Fruit fly (Drosophila melanogaster) whole organism, prepupa: Measurements from ENCODE around the gene CG31650.

ENCODE experiments used
- CG10631 ChIP-seq: fragments of 200-800 bp; sonication (Bioruptor generic); optimal IDR thresholded peaks from 2 replicates; lab custom pipeline; 2016; ENCODE audit warnings: missing biosample characterization, missing genetic modification characterization
- CG11294 ChIP-seq: fragments of 200-800 bp; sonication (Bioruptor generic); IDR thresholded peaks from 2 replicates; pipeline ENCODE4 v1.3.6; 2022; ENCODE audit warnings: missing biosample characterization, missing genetic modification characterization
- CG6808 ChIP-seq: fragments of 200-800 bp; sonication (Bioruptor generic); optimal IDR thresholded peaks from 3 replicates; lab custom pipeline; 2017; ENCODE audit warnings: missing biosample characterization, missing genetic modification characterization, mild to moderate bottlenecking, moderate library complexity, missing genetic modification reagents
- CG7368 ChIP-seq: fragments of 200-800 bp; sonication (Bioruptor generic); optimal IDR thresholded peaks from 3 replicates; lab custom pipeline; 2016; ENCODE audit warnings: missing biosample characterization, missing genetic modification characterization
- CG8119 ChIP-seq: fragments of 200-800 bp; sonication (Bioruptor generic); IDR thresholded peaks from 3 replicates; pipeline ENCODE4 v1.3.6; 2022; ENCODE audit warnings: missing biosample characterization, missing genetic modification characterization
- CG8319 ChIP-seq: fragments of 200-800 bp; sonication (Bioruptor generic); optimal IDR thresholded peaks from 3 replicates; lab custom pipeline; 2016; ENCODE audit warnings: missing biosample characterization, missing genetic modification characterization
- Eip93F ChIP-seq: fragments of 200-800 bp; sonication (Bioruptor generic); optimal IDR thresholded peaks from 2 replicates; lab custom pipeline; 2016; ENCODE audit warnings: missing biosample characterization, mild to moderate bottlenecking, missing genetic modification characterization
- Gug ChIP-seq: fragments of 200-800 bp; sonication (Bioruptor generic); IDR thresholded peaks from 2 replicates; pipeline ENCODE4 v1.3.6; 2022; ENCODE audit warnings: missing biosample characterization, missing genetic modification characterization
- Hr4 ChIP-seq: fragments of 200-800 bp; sonication (Bioruptor generic); optimal IDR thresholded peaks from 3 replicates; lab custom pipeline; 2016; ENCODE audit warnings: missing biosample characterization, missing genetic modification characterization
- Lpt ChIP-seq: fragments of 200-800 bp; sonication (Bioruptor generic); optimal IDR thresholded peaks from 3 replicates; lab custom pipeline; 2016; ENCODE audit warnings: missing biosample characterization, missing genetic modification characterization
- OdsH ChIP-seq: fragments of 200-800 bp; sonication (Bioruptor generic); optimal IDR thresholded peaks from 3 replicates; lab custom pipeline; 2016; ENCODE audit warnings: missing biosample characterization, missing genetic modification characterization
- spab ChIP-seq: fragments of 200-800 bp; sonication (Bioruptor generic); optimal IDR thresholded peaks from 2 replicates; lab custom pipeline; 2017; ENCODE audit warnings: missing biosample characterization, mild to moderate bottlenecking, missing genetic modification characterization, missing genetic modification reagents
- svp ChIP-seq: fragments of 200-800 bp; sonication (Bioruptor generic); peaks from one replicate; lab custom pipeline; 2016; ENCODE audit warnings: missing biosample characterization, missing genetic modification characterization
- topi ChIP-seq: fragments of 200-800 bp; sonication (Bioruptor generic); optimal IDR thresholded peaks from 3 replicates; lab custom pipeline; 2016; ENCODE audit warnings: missing biosample characterization, missing genetic modification characterization

- TF ChIP-seq CG7368 (GFP tag; lab: Kevin White, UChicago) (no peak), CG11294 (GFP tag; lab: Robert Waterston, UW) (no peak), spab (GFP tag; lab: Kevin White, UChicago) (no peak), CG8119 (GFP tag; lab: Robert Waterston, UW) (no peak), CG8319 (GFP tag; lab: Kevin White, UChicago) (no peak), topi (no peak), svp (GFP tag; lab: Kevin White, UChicago) (peak; percentile 6), Lpt (no peak), CG6808 (GFP tag; lab: Kevin White, UChicago) (no peak), Hr4 (no peak), OdsH (no peak), Gug (GFP tag; lab: Robert Waterston, UW) (no peak), CG10631 (GFP tag; lab: Kevin White, UChicago) (no peak), Eip93F (no peak)
These were observed 10.4 kb upstream of the CG31650 start, which contains the start of the genes CG14036 and His3.3A for dm6 chr2L:5054953-5055352.
